Worm (Caenorhabditis elegans) whole organism, L3 larva: Measurements from ENCODE around the gene C39B10.5.

Experiments used
- ama-1 ChIP-seq: fragments of 150-350 bp; optimal IDR thresholded peaks from 2 replicates; lab custom pipeline; 2018
- fkh-10 ChIP-seq: sonication (generic microtip); optimal IDR thresholded peaks from 2 replicates; lab custom pipeline; 2017; ENCODE audit warnings: missing biosample characterization, missing genetic modification reagents, missing genetic modification characterization
- lin-39 ChIP-seq: fragments of 150-350 bp; optimal IDR thresholded peaks from 2 replicates; lab custom pipeline; 2018; ENCODE audit warnings: missing biosample characterization, missing genetic modification reagents, missing genetic modification characterization
- mdl-1 ChIP-seq: fragments of 150-350 bp; optimal IDR thresholded peaks from 2 replicates; lab custom pipeline; 2014; ENCODE audit warnings: missing biosample characterization, missing genetic modification characterization
- pqm-1 ChIP-seq: fragments of 150-350 bp; optimal IDR thresholded peaks from 2 replicates; lab custom pipeline; 2017; ENCODE audit warnings: missing biosample characterization, missing genetic modification characterization, inconsistent platforms
- zag-1 ChIP-seq: fragments of 150-350 bp; optimal IDR thresholded peaks from 2 replicates; lab custom pipeline; 2014; ENCODE audit warnings: missing biosample characterization, missing genetic modification characterization
- ztf-11 ChIP-seq: fragments of 150-350 bp; optimal IDR thresholded peaks from 2 replicates; lab custom pipeline; 2014; ENCODE audit warnings: missing biosample characterization, missing genetic modification characterization
- ztf-4 ChIP-seq: fragments of 150-350 bp; optimal IDR thresholded peaks from 2 replicates; lab custom pipeline; 2014; ENCODE audit warnings: missing biosample characterization, missing genetic modification characterization

ce11 chrX:10479108-10479738, 32.1 kb downstream of the C39B10.5 start:
- peak; percentile 64 for TF ChIP-seq pqm-1 (tag; lab: Kevin White, UChicago)
- TF ChIP-seq fkh-10 (GFP tag; lab: Kevin White, UChicago) = no peak
- no peak for TF ChIP-seq lin-39 (tag; lab: Kevin White, UChicago)
- no peak for TF ChIP-seq zag-1 (tag; lab: Kevin White, UChicago)
- TF ChIP-seq ama-1 (lab: Kevin White, UChicago) = no peak
- TF ChIP-seq ztf-4 (tag; lab: Kevin White, UChicago) = no peak
- no peak for TF ChIP-seq ztf-11 (tag; lab: Kevin White, UChicago)
- TF ChIP-seq mdl-1 (tag; lab: Kevin White, UChicago) = no peak
